Fruit fly (Drosophila melanogaster): ENCODE data around the gene mxt.

- TF ChIP-seq Hr96 (GFP tag; optimal IDR thresholded peaks at IDR 0.05) (no peak), CG33017 (tag; optimal IDR thresholded peaks at IDR 0.05) (no peak), kay (GFP tag; ENCODE audit: borderline replicate concordance) (no peak), CG7101 (tag; optimal IDR thresholded peaks at IDR 0.05) (no peak)
Measured at dm6 chr2L:4886132-4886531, 39.0 kb upstream of the mxt start.

All from whole organism, adult.